Worm (Caenorhabditis elegans) whole organism, L1 larva: ENCODE results near the gene aqp-11.

Experiments
- blmp-1 ChIP-seq: fragments of 150-350 bp; optimal IDR thresholded peaks from 2 replicates; lab custom pipeline; 2014; ENCODE audit warnings: missing biosample characterization, missing genetic modification characterization
- ceh-8 ChIP-seq: fragments of 200-800 bp; sonication (Bioruptor generic); optimal IDR thresholded peaks from 2 replicates; lab custom pipeline; 2018; ENCODE audit warnings: mild to moderate bottlenecking, missing genetic modification characterization, moderate library complexity, missing compliant biosample characterization
- dsc-1 ChIP-seq: sonication (generic microtip); optimal IDR thresholded peaks from 2 replicates; lab custom pipeline; 2016; ENCODE audit warnings: mild to moderate bottlenecking, missing genetic modification characterization, missing compliant biosample characterization
- efl-1 ChIP-seq, 4 experiments: fragments of 150-350 bp; optimal IDR thresholded peaks in 3 of 4; peaks in 1 of 4; 1 replicate in 1 of 4; 2 replicates in 3 of 4; lab custom pipeline; 2014; ENCODE audit warnings: missing biosample characterization in 2 of 4, missing genetic modification characterization in 2 of 4, missing genetic modification reagents in 2 of 4
- egl-13 ChIP-seq: sonication (generic microtip); optimal IDR thresholded peaks from 2 replicates; lab custom pipeline; 2016; ENCODE audit warnings: missing genotype, missing genetic modification reagents, missing genetic modification characterization, missing compliant biosample characterization
- elt-2 ChIP-seq: sonication (generic microtip); optimal IDR thresholded peaks from 2 replicates; lab custom pipeline; 2016; ENCODE audit warnings: missing genetic modification characterization, mild to moderate bottlenecking, inconsistent platforms, missing compliant biosample characterization, missing genetic modification reagents
- fkh-4 ChIP-seq: sonication (generic microtip); optimal IDR thresholded peaks from 2 replicates; lab custom pipeline; 2016; ENCODE audit warnings: missing compliant biosample characterization, missing genetic modification characterization, borderline replicate concordance
- grh-1 ChIP-seq: fragments of 200-800 bp; sonication (Bioruptor generic); IDR thresholded peaks from 2 replicates; pipeline ENCODE4 v1.3.6; 2022; ENCODE audit warnings: missing genetic modification reagents, missing genetic modification characterization, missing compliant biosample characterization
- lin-14 ChIP-seq: fragments of 200-800 bp; sonication (Bioruptor generic); optimal IDR thresholded peaks from 2 replicates; lab custom pipeline; 2018; ENCODE audit warnings: mild to moderate bottlenecking, missing genetic modification characterization, moderate library complexity, missing compliant biosample characterization
- lin-15B ChIP-seq: fragments of 150-350 bp; sonication (generic microtip); optimal IDR thresholded peaks from 3 replicates; lab custom pipeline; 2014; ENCODE audit warnings: missing biosample characterization, missing genetic modification characterization
- lsy-2 ChIP-seq, 2 experiments: fragments of 150-350 bp; optimal IDR thresholded peaks; 2 replicates each; lab custom pipeline; 2014; ENCODE audit warnings: missing biosample characterization in 2 of 2, missing genetic modification characterization in 2 of 2
- mdl-1 ChIP-seq, 2 experiments: fragments of 150-350 bp; optimal IDR thresholded peaks; 2 replicates each; lab custom pipeline; 2014 to 2017; ENCODE audit warnings: missing biosample characterization in 2 of 2, missing genetic modification characterization in 2 of 2, inconsistent platforms in 1 of 2
- nhr-11 ChIP-seq: fragments of 150-350 bp; optimal IDR thresholded peaks from 2 replicates; lab custom pipeline; 2014; ENCODE audit warnings: missing biosample characterization, missing genetic modification characterization
- nhr-19 ChIP-seq: fragments of 200-800 bp; sonication (Bioruptor generic); conservative IDR thresholded peaks from 2 replicates; pipeline ENCODE4 v1.3.6; 2022; ENCODE audit warnings: missing genetic modification characterization, missing compliant biosample characterization
- nhr-20 ChIP-seq: sonication (generic microtip); optimal IDR thresholded peaks from 2 replicates; lab custom pipeline; 2016; ENCODE audit warnings: mild to moderate bottlenecking, missing genetic modification characterization, missing compliant biosample characterization
- nhr-85 ChIP-seq: sonication (generic microtip); peaks from one replicate; lab custom pipeline; 2016; ENCODE audit warnings: missing genetic modification characterization, inconsistent platforms, missing compliant biosample characterization
- nhr-90 ChIP-seq: sonication (generic microtip); optimal IDR thresholded peaks from 2 replicates; lab custom pipeline; 2016; ENCODE audit warnings: mild to moderate bottlenecking, missing genetic modification characterization, missing compliant biosample characterization; ENCODE audit not compliant: poor library complexity
- pag-3 ChIP-seq: sonication (generic microtip); optimal IDR thresholded peaks from 2 replicates; lab custom pipeline; 2017; ENCODE audit warnings: missing genetic modification characterization, mild to moderate bottlenecking, missing compliant biosample characterization, antibody characterized with exemption, borderline replicate concordance; ENCODE audit not compliant: insufficient read depth
- rnt-1 ChIP-seq: sonication (generic microtip); optimal IDR thresholded peaks from 2 replicates; lab custom pipeline; 2016; ENCODE audit warnings: mild to moderate bottlenecking, missing genetic modification characterization, moderate library complexity, missing compliant biosample characterization
- tbx-2 ChIP-seq: sonication (generic microtip); optimal IDR thresholded peaks from 2 replicates; lab custom pipeline; 2016; ENCODE audit warnings: missing genetic modification characterization, missing compliant biosample characterization
- ztf-11 ChIP-seq, 2 experiments: sonication (generic microtip); optimal IDR thresholded peaks; 2 replicates each; lab custom pipeline; 2016 to 2017; ENCODE audit warnings: missing genetic modification characterization in 2 of 2, missing biosample characterization in 1 of 2, missing compliant biosample characterization in 1 of 2
- ztf-4 ChIP-seq: fragments of 150-350 bp; optimal IDR thresholded peaks from 2 replicates; lab custom pipeline; 2014; ENCODE audit warnings: missing biosample characterization, missing genetic modification characterization

aqp-11 gene

ce11 chrIII:13719247-13719758, 46.2 kb downstream of the aqp-11 start (continued):
- peak; percentile 61 for TF ChIP-seq tbx-2 (tag; lab: Kevin White, UChicago)
- no peak for TF ChIP-seq pag-3 (tag; lab: Kevin White, UChicago)
- TF ChIP-seq mdl-1 (tag; optimal IDR thresholded peaks at IDR 0.05; lab: Kevin White, UChicago) = peak in 1 of 2 experiments; percentile 60
- peak; percentile 53 for TF ChIP-seq nhr-19 (GFP tag; lab: Robert Waterston, UW)
- TF ChIP-seq nhr-20 (tag; lab: Kevin White, UChicago) = peak; percentile 69
- TF ChIP-seq, all 84 proteins: peak for 22

DNA sequence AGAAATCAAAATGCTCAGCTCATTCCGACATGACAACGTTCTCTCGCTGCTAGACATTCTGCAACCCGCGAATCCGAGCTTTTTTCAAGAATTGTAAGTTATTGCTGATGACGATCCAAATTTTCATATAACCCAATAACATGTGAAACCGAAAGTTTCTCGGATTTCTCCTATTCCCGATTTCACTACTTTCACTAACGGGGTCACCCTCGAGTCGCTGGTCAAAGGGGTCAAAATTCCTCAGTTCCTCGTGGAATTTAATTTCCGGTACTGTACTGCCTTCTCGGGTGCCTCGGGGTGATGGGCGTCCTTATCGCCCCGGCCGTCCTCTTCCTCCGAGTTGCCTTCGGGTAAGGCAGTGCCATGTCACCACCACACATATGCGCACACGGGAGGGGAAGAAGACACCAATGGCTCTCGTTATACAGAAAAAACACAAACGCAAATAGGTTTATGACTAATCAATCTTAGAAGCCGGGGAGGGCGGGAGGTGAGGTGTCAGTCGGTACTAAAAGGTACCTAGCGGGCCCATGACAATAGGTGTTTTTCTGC, 47.2 kb downstream of the aqp-11 start:
- no peak for TF ChIP-seq nhr-11 (tag; lab: Kevin White, UChicago)
- TF ChIP-seq blmp-1 = peak; percentile 99
- TF ChIP-seq, all 84 proteins: peak for 1

ce11 chrIII:13721066-13721465, 48.0 kb downstream of the aqp-11 start:
- TF ChIP-seq nhr-90 (tag; lab: Kevin White, UChicago) = peak; percentile 7
- TF ChIP-seq ztf-4 (tag; lab: Kevin White, UChicago) = no peak
- no peak for TF ChIP-seq elt-2 (tag; lab: Kevin White, UChicago)
- TF ChIP-seq ceh-8 (GFP tag; lab: Kevin White, UChicago) = peak; percentile 18
- TF ChIP-seq egl-13 (tag; lab: Kevin White, UChicago) = no peak
- peak; percentile 48 for TF ChIP-seq lin-14 (GFP tag; lab: Kevin White, UChicago)
- 0 out of 2 replicates have a peak, but pooled peaks have one; percentile 37 for TF ChIP-seq grh-1 (GFP tag; lab: Robert Waterston, UW)
- peak; percentile 71 for TF ChIP-seq nhr-85 (tag; lab: Kevin White, UChicago)
- TF ChIP-seq blmp-1 = peak; percentile 70
- no peak for TF ChIP-seq lin-15B (tag; lab: Kevin White, UChicago)

DNA sequence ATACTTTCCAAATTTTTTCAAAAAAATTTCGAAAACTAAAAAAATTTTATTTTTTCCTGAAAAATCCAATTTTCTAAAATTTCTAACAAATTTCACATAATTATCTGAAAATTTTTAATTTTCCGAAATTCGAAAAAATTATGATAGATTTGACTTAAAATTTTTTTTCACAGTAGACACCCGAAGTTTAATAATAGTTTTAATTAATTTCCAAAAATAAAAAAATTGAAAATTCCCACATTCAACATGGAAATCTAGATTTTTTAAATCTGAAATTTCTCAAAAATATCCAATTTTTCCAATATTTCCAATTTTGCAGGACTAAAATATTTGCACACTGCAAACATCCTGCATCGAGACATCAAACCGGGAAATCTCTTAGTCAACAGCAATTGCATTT, 48.9 kb downstream of the aqp-11 start:
- no peak for TF ChIP-seq lsy-2 (tag; optimal IDR thresholded peaks at IDR 0.05; lab: Kevin White, UChicago)
- no peak for TF ChIP-seq rnt-1 (tag; lab: Kevin White, UChicago)
- TF ChIP-seq efl-1 (optimal IDR thresholded peaks at IDR 0.05; lab: Kevin White, UChicago) = no peak
- peak in 1 of 2 experiments; percentile 6 for TF ChIP-seq efl-1 (GFP tag; optimal IDR thresholded peaks at IDR 0.05 in 1 of 2; lab: Kevin White, UChicago)

ce11 chrIII:13722387-13723122, 49.5 kb downstream of the aqp-11 start:
- TF ChIP-seq dsc-1 (tag; lab: Kevin White, UChicago) (peak; percentile 87), nhr-85 (tag; lab: Kevin White, UChicago) (peak; percentile 50), efl-1 (optimal IDR thresholded peaks at IDR 0.05; lab: Kevin White, UChicago) (no peak), efl-1 (GFP tag; optimal IDR thresholded peaks at IDR 0.05 in 1 of 2; lab: Kevin White, UChicago) (peak in 1 of 2 experiments; percentile 83), fkh-4 (tag; lab: Kevin White, UChicago) (peak; percentile 46), ztf-11 (tag; optimal IDR thresholded peaks at IDR 0.05; lab: Kevin White, UChicago) (no peak)
